Fruit fly (Drosophila melanogaster) whole organism, prepupa: ENCODE measurements around the gene Enoph.

Experiments used
- CG16779 ChIP-seq: fragments of 200-800 bp; sonication (Bioruptor generic); optimal IDR thresholded peaks from 3 replicates; lab custom pipeline; 2017; ENCODE audit warnings: missing biosample characterization, mild to moderate bottlenecking, missing genetic modification characterization
- CG4318 ChIP-seq: fragments of 200-800 bp; sonication (Bioruptor generic); optimal IDR thresholded peaks from 3 replicates; lab custom pipeline; 2017; ENCODE audit warnings: missing biosample characterization, mild to moderate bottlenecking, missing genetic modification characterization
- CG6163 ChIP-seq: fragments of 200-800 bp; sonication (Bioruptor generic); IDR thresholded peaks from 3 replicates; pipeline ENCODE4 v1.3.6; 2022; ENCODE audit warnings: missing biosample characterization, missing genetic modification characterization
- CG6792 ChIP-seq: fragments of 200-800 bp; sonication (Bioruptor generic); optimal IDR thresholded peaks from 3 replicates; lab custom pipeline; 2016; ENCODE audit warnings: missing biosample characterization, missing genetic modification characterization
- CG6854 ChIP-seq: fragments of 200-800 bp; sonication (Bioruptor generic); optimal IDR thresholded peaks from 2 replicates; lab custom pipeline; 2017; ENCODE audit warnings: missing biosample characterization, mild to moderate bottlenecking, missing genetic modification characterization
- CG7368 ChIP-seq: fragments of 200-800 bp; sonication (Bioruptor generic); optimal IDR thresholded peaks from 3 replicates; lab custom pipeline; 2016; ENCODE audit warnings: missing biosample characterization, missing genetic modification characterization
- CG8319 ChIP-seq: fragments of 200-800 bp; sonication (Bioruptor generic); optimal IDR thresholded peaks from 3 replicates; lab custom pipeline; 2016; ENCODE audit warnings: missing biosample characterization, missing genetic modification characterization
- OdsH ChIP-seq: fragments of 200-800 bp; sonication (Bioruptor generic); optimal IDR thresholded peaks from 3 replicates; lab custom pipeline; 2016; ENCODE audit warnings: missing biosample characterization, missing genetic modification characterization
- acj6 ChIP-seq: fragments of 200-800 bp; sonication (Bioruptor generic); optimal IDR thresholded peaks from 3 replicates; lab custom pipeline; 2016; ENCODE audit warnings: missing biosample characterization, missing genetic modification characterization
- fkh ChIP-seq: fragments of 200-800 bp; sonication (Bioruptor generic); optimal IDR thresholded peaks from 3 replicates; lab custom pipeline; 2017; ENCODE audit warnings: missing biosample characterization, mild to moderate bottlenecking, missing genetic modification characterization, moderate library complexity
- spab ChIP-seq: fragments of 200-800 bp; sonication (Bioruptor generic); optimal IDR thresholded peaks from 2 replicates; lab custom pipeline; 2017; ENCODE audit warnings: missing biosample characterization, mild to moderate bottlenecking, missing genetic modification characterization, missing genetic modification reagents
- ss ChIP-seq, 2 experiments: fragments of 200-800 bp; sonication (Bioruptor generic); optimal IDR thresholded peaks; 2 replicates in 1 of 2; 3 replicates in 1 of 2; lab custom pipeline; 2017 to 2018; ENCODE audit warnings: mild to moderate bottlenecking in 2 of 2, missing biosample characterization in 2 of 2, missing genetic modification characterization in 2 of 2, moderate library complexity in 1 of 2
- topi ChIP-seq: fragments of 200-800 bp; sonication (Bioruptor generic); optimal IDR thresholded peaks from 3 replicates; lab custom pipeline; 2016; ENCODE audit warnings: missing biosample characterization, missing genetic modification characterization

- TF ChIP-seq ss (GFP tag; optimal IDR thresholded peaks at IDR 0.05; lab: Kevin White, UChicago) (peak; percentile 28 to 63), CG7368 (GFP tag; lab: Kevin White, UChicago) (no peak), OdsH (GFP tag; lab: Kevin White, UChicago) (no peak), spab (GFP tag; lab: Kevin White, UChicago) (no peak), CG6163 (GFP tag; lab: Robert Waterston, UW) (no peak), CG6792 (no peak), CG6854 (GFP tag; lab: Kevin White, UChicago) (peak; percentile 70), fkh (GFP tag; lab: Kevin White, UChicago) (peak; percentile 29), CG8319 (GFP tag; lab: Kevin White, UChicago) (no peak), acj6 (no peak), CG16779 (no peak), topi (GFP tag; lab: Kevin White, UChicago) (peak; percentile 9), CG4318 (GFP tag; lab: Kevin White, UChicago) (no peak)
These were observed 5.1 kb downstream of the Enoph start, which contains the start of gene CtsF for dm6 chr3R:5251243-5251865.
